Worm (Caenorhabditis elegans): ENCODE data around the gene nspe-5.

Gene nspe-5

ce11 chrII:12606108-12606507 is 22.6 kb upstream of the nspe-5 start:
- TF ChIP-seq T07F8.4 (tag; optimal IDR thresholded peaks at IDR 0.05) = no peak
- no peak for TF ChIP-seq snpc-1.1 (tag; optimal IDR thresholded peaks at IDR 0.05; ENCODE audit: insufficient read depth)
- no peak for TF ChIP-seq lin-26 (GFP tag; IDR thresholded peaks at IDR 0.05)
- no peak for TF ChIP-seq unc-62 (GFP tag; optimal IDR thresholded peaks at IDR 0.05)
- no peak for TF ChIP-seq aptf-3 (GFP tag; IDR thresholded peaks at IDR 0.05)
- TF ChIP-seq let-607 (tag; optimal IDR thresholded peaks at IDR 0.05) = no peak

ce11 chrII:12606900-12607299 is 21.8 kb upstream of the nspe-5 start, which contains the start of gene Y38E10A.8:
Gene Y38E10A.8 (plus strand): TSS chrII:12607200.
- TF ChIP-seq dox-1 (GFP tag; IDR thresholded peaks at IDR 0.05) = no peak
- TF ChIP-seq C17E4.6 (GFP tag; IDR thresholded peaks at IDR 0.05) = no peak

ce11 chrII:12608653-12609052 is 20.0 kb upstream of the nspe-5 start, which contains the start of gene Y38E10A.9:
Gene Y38E10A.9 (plus strand): TSS chrII:12608953.
- TF ChIP-seq mxl-1 (tag; optimal IDR thresholded peaks at IDR 0.05) = no peak
- no peak for TF ChIP-seq somi-1 (GFP tag; optimal IDR thresholded peaks at IDR 0.05)
- TF ChIP-seq athp-1 (tag; optimal IDR thresholded peaks at IDR 0.05) = no peak
- TF ChIP-seq lin-26 (GFP tag; IDR thresholded peaks at IDR 0.05) = no peak
- no peak for TF ChIP-seq lin-54 (GFP tag; optimal IDR thresholded peaks at IDR 0.05)
- TF ChIP-seq F57C9.4 (tag; optimal IDR thresholded peaks at IDR 0.05) = no peak
- TF ChIP-seq ceh-27 (GFP tag; optimal IDR thresholded peaks at IDR 0.05) = no peak

ce11 chrII:12612218-12612617 is 16.4 kb upstream of the nspe-5 start, which contains the start of gene nspe-4:
Gene nspe-4 (plus strand): TSS chrII:12612518.
- no peak for TF ChIP-seq F39B2.1 (GFP tag; IDR thresholded peaks at IDR 0.05)
- TF ChIP-seq hmg-20 (GFP tag; IDR thresholded peaks at IDR 0.05) = no peak
- no peak for TF ChIP-seq efl-1 (GFP tag; optimal IDR thresholded peaks at IDR 0.05)
- TF ChIP-seq let-526 (GFP tag; IDR thresholded peaks at IDR 0.05) = no peak

ce11 chrII:12615413-12615812 is 13.3 kb upstream of the nspe-5 start:
- TF ChIP-seq athp-1 (tag; optimal IDR thresholded peaks at IDR 0.05) = no peak
- no peak for TF ChIP-seq lsy-27 (tag; optimal IDR thresholded peaks at IDR 0.05; ENCODE audit: borderline replicate concordance, insufficient read depth)
- TF ChIP-seq madf-6 (GFP tag; IDR thresholded peaks at IDR 0.05) = no peak
- TF ChIP-seq F57A8.1 (GFP tag; optimal IDR thresholded peaks at IDR 0.05) = no peak
- no peak for TF ChIP-seq atf-7 (tag; optimal IDR thresholded peaks at IDR 0.05)
- TF ChIP-seq F55B11.4 (tag; optimal IDR thresholded peaks at IDR 0.05; ENCODE audit: borderline replicate concordance, insufficient read depth) = no peak
- TF ChIP-seq nfyb-1 (GFP tag; IDR thresholded peaks at IDR 0.05) = no peak
- no peak for TF ChIP-seq unc-130 (GFP tag; optimal IDR thresholded peaks at IDR 0.05)
- no peak for TF ChIP-seq F57C9.4 (tag; optimal IDR thresholded peaks at IDR 0.05)
- TF ChIP-seq C06A6.2 (GFP tag; conservative IDR thresholded peaks at IDR 0.05) = no peak
- TF ChIP-seq B0261.1 (tag; optimal IDR thresholded peaks at IDR 0.05) = no peak
- TF ChIP-seq D2030.7 (GFP tag; IDR thresholded peaks at IDR 0.05) = no peak

ce11 chrII:12616081-12616480 is 12.6 kb upstream of the nspe-5 start, which contains the start of gene nspe-6:
Gene nspe-6 (minus strand): TSS chrII:12616181.
- TF ChIP-seq mel-28 (tag; optimal IDR thresholded peaks at IDR 0.05; ENCODE audit: borderline replicate concordance) = no peak
- no peak for TF ChIP-seq let-526 (GFP tag; IDR thresholded peaks at IDR 0.05)
- TF ChIP-seq somi-1 (GFP tag; optimal IDR thresholded peaks at IDR 0.05) = no peak
- TF ChIP-seq fkh-3 (tag; optimal IDR thresholded peaks at IDR 0.05) = no peak
- TF ChIP-seq xnd-1 (tag; optimal IDR thresholded peaks at IDR 0.05) = no peak
- no peak for TF ChIP-seq sdz-38 (tag; optimal IDR thresholded peaks at IDR 0.05)
- TF ChIP-seq ceh-100 (GFP tag; IDR thresholded peaks at IDR 0.05) = no peak
- no peak for TF ChIP-seq madf-3 (GFP tag; IDR thresholded peaks at IDR 0.05)
- no peak for TF ChIP-seq ceh-91 (GFP tag; IDR thresholded peaks at IDR 0.05)
- TF ChIP-seq nhr-27 (tag; optimal IDR thresholded peaks at IDR 0.05) = no peak
- no peak for TF ChIP-seq ztf-28 (GFP tag; IDR thresholded peaks at IDR 0.05)
- TF ChIP-seq him-1 (tag; optimal IDR thresholded peaks at IDR 0.05) = no peak
- no peak for TF ChIP-seq B0019.2 (GFP tag; conservative IDR thresholded peaks at IDR 0.05)
- no peak for TF ChIP-seq tlf-1 (GFP tag; optimal IDR thresholded peaks at IDR 0.05)

Measured in whole organism, young adult.